Fruit fly (Drosophila melanogaster) whole organism, prepupa: Measurements from ENCODE around the gene Rassf.

Source experiments
- Blimp-1 ChIP-seq: fragments of 200-800 bp; sonication (Bioruptor generic); optimal IDR thresholded peaks from 3 replicates; lab custom pipeline; 2017; ENCODE audit warnings: missing biosample characterization, missing genetic modification characterization, mild to moderate bottlenecking, moderate library complexity, missing genetic modification reagents
- CG10669 ChIP-seq: fragments of 200-800 bp; sonication (Bioruptor generic); optimal IDR thresholded peaks from 3 replicates; lab custom pipeline; 2018; ENCODE audit warnings: missing biosample characterization, mild to moderate bottlenecking, missing genetic modification characterization, moderate library complexity
- CG11762 ChIP-seq: fragments of 200-800 bp; sonication (Bioruptor generic); optimal IDR thresholded peaks from 3 replicates; lab custom pipeline; 2016; ENCODE audit warnings: missing biosample characterization, missing genetic modification characterization; ENCODE audit not compliant: insufficient read depth
- CG11902 ChIP-seq: fragments of 200-800 bp; sonication (Bioruptor generic); optimal IDR thresholded peaks from 3 replicates; lab custom pipeline; 2016; ENCODE audit warnings: missing biosample characterization, missing genetic modification characterization
- CG15336 ChIP-seq: fragments of 200-800 bp; sonication (Bioruptor generic); IDR thresholded peaks from 2 replicates; pipeline ENCODE4 v1.3.6; 2022; ENCODE audit warnings: missing biosample characterization, missing genetic modification characterization
- CG16779 ChIP-seq: fragments of 200-800 bp; sonication (Bioruptor generic); optimal IDR thresholded peaks from 3 replicates; lab custom pipeline; 2017; ENCODE audit warnings: missing biosample characterization, mild to moderate bottlenecking, missing genetic modification characterization
- CG3032 ChIP-seq: fragments of 200-800 bp; optimal IDR thresholded peaks from 2 replicates; lab custom pipeline; 2019; ENCODE audit warnings: missing biosample characterization, mild to moderate bottlenecking, missing genetic modification characterization, moderate library complexity
- CG31627 ChIP-seq: fragments of 200-800 bp; sonication (Bioruptor generic); optimal IDR thresholded peaks from 3 replicates; lab custom pipeline; 2016; ENCODE audit warnings: missing biosample characterization, missing genetic modification characterization
- CG32006 ChIP-seq: fragments of 200-800 bp; sonication (Bioruptor generic); optimal IDR thresholded peaks from 3 replicates; lab custom pipeline; 2017; ENCODE audit warnings: missing biosample characterization, mild to moderate bottlenecking, missing genetic modification characterization
- CG34406 ChIP-seq: fragments of 200-800 bp; sonication (Bioruptor generic); optimal IDR thresholded peaks from 3 replicates; lab custom pipeline; 2016; ENCODE audit warnings: missing biosample characterization, missing genetic modification characterization
- CG3919 ChIP-seq: fragments of 200-800 bp; sonication (Bioruptor generic); optimal IDR thresholded peaks from 3 replicates; lab custom pipeline; 2016; ENCODE audit warnings: missing biosample characterization, missing genetic modification characterization
- CG4318 ChIP-seq: fragments of 200-800 bp; sonication (Bioruptor generic); optimal IDR thresholded peaks from 3 replicates; lab custom pipeline; 2017; ENCODE audit warnings: missing biosample characterization, mild to moderate bottlenecking, missing genetic modification characterization
- CG6808 ChIP-seq: fragments of 200-800 bp; sonication (Bioruptor generic); optimal IDR thresholded peaks from 3 replicates; lab custom pipeline; 2017; ENCODE audit warnings: missing biosample characterization, missing genetic modification characterization, mild to moderate bottlenecking, moderate library complexity, missing genetic modification reagents
- CG6854 ChIP-seq: fragments of 200-800 bp; sonication (Bioruptor generic); optimal IDR thresholded peaks from 2 replicates; lab custom pipeline; 2017; ENCODE audit warnings: missing biosample characterization, mild to moderate bottlenecking, missing genetic modification characterization
- CG8119 ChIP-seq: fragments of 200-800 bp; sonication (Bioruptor generic); IDR thresholded peaks from 3 replicates; pipeline ENCODE4 v1.3.6; 2022; ENCODE audit warnings: missing biosample characterization, missing genetic modification characterization
- CG8319 ChIP-seq: fragments of 200-800 bp; sonication (Bioruptor generic); optimal IDR thresholded peaks from 3 replicates; lab custom pipeline; 2016; ENCODE audit warnings: missing biosample characterization, missing genetic modification characterization
- CG9139 ChIP-seq: fragments of 200-800 bp; sonication (Bioruptor generic); optimal IDR thresholded peaks from 3 replicates; lab custom pipeline; 2017; ENCODE audit warnings: missing biosample characterization, mild to moderate bottlenecking, missing genetic modification characterization
- Eip75B ChIP-seq: fragments of 200-800 bp; sonication (Bioruptor generic); optimal IDR thresholded peaks from 3 replicates; lab custom pipeline; 2016; ENCODE audit warnings: missing biosample characterization, missing genetic modification characterization
- Eip78C ChIP-seq: fragments of 200-800 bp; sonication (Bioruptor generic); peaks from one replicate; lab custom pipeline; 2016; ENCODE audit warnings: missing biosample characterization, missing genetic modification characterization
- Ets21C ChIP-seq: fragments of 200-800 bp; sonication (Bioruptor generic); optimal IDR thresholded peaks from 3 replicates; lab custom pipeline; 2016; ENCODE audit warnings: missing biosample characterization, missing genetic modification characterization
- Ets96B ChIP-seq: fragments of 200-800 bp; optimal IDR thresholded peaks from 2 replicates; lab custom pipeline; 2019; ENCODE audit warnings: missing biosample characterization, mild to moderate bottlenecking, missing genetic modification characterization, moderate library complexity
- Gug ChIP-seq: fragments of 200-800 bp; sonication (Bioruptor generic); IDR thresholded peaks from 2 replicates; pipeline ENCODE4 v1.3.6; 2022; ENCODE audit warnings: missing biosample characterization, missing genetic modification characterization
- Hr38 ChIP-seq: sonication (Bioruptor generic); optimal IDR thresholded peaks from 2 replicates; lab custom pipeline; 2016; ENCODE audit warnings: missing biosample characterization, missing genetic modification characterization
- Hr4 ChIP-seq: fragments of 200-800 bp; sonication (Bioruptor generic); optimal IDR thresholded peaks from 3 replicates; lab custom pipeline; 2016; ENCODE audit warnings: missing biosample characterization, missing genetic modification characterization
- Lpt ChIP-seq: fragments of 200-800 bp; sonication (Bioruptor generic); optimal IDR thresholded peaks from 3 replicates; lab custom pipeline; 2016; ENCODE audit warnings: missing biosample characterization, missing genetic modification characterization
- Met ChIP-seq: fragments of 200-800 bp; sonication (Bioruptor generic); optimal IDR thresholded peaks from 3 replicates; lab custom pipeline; 2016; ENCODE audit warnings: missing biosample characterization, missing genetic modification characterization
- OdsH ChIP-seq: fragments of 200-800 bp; sonication (Bioruptor generic); optimal IDR thresholded peaks from 3 replicates; lab custom pipeline; 2016; ENCODE audit warnings: missing biosample characterization, missing genetic modification characterization
- Smox ChIP-seq: fragments of 200-800 bp; sonication (Bioruptor generic); optimal IDR thresholded peaks from 3 replicates; lab custom pipeline; 2016; ENCODE audit warnings: missing biosample characterization, missing genetic modification characterization
- Sox102F ChIP-seq: fragments of 200-800 bp; sonication (Bioruptor generic); optimal IDR thresholded peaks from 2 replicates; lab custom pipeline; 2016; ENCODE audit warnings: missing biosample characterization, mild to moderate bottlenecking, missing genetic modification characterization
- Sox14 ChIP-seq: fragments of 200-800 bp; sonication (Bioruptor generic); optimal IDR thresholded peaks from 3 replicates; lab custom pipeline; 2016; ENCODE audit warnings: missing biosample characterization, missing genetic modification characterization
- Sox15 ChIP-seq: fragments of 200-800 bp; sonication (Bioruptor generic); optimal IDR thresholded peaks from 3 replicates; lab custom pipeline; 2016; ENCODE audit warnings: missing biosample characterization, missing genetic modification characterization
- achi ChIP-seq: fragments of 200-800 bp; sonication (Bioruptor generic); optimal IDR thresholded peaks from 3 replicates; lab custom pipeline; 2016; ENCODE audit warnings: missing biosample characterization, missing genetic modification characterization
- acj6 ChIP-seq: fragments of 200-800 bp; sonication (Bioruptor generic); optimal IDR thresholded peaks from 3 replicates; lab custom pipeline; 2016; ENCODE audit warnings: missing biosample characterization, missing genetic modification characterization
- dsx ChIP-seq: fragments of 200-800 bp; optimal IDR thresholded peaks from 3 replicates; lab custom pipeline; 2019; ENCODE audit warnings: missing biosample characterization, mild to moderate bottlenecking, missing genetic modification characterization, moderate library complexity; ENCODE audit not compliant: poor library complexity, severe bottlenecking
- eg ChIP-seq: fragments of 200-800 bp; sonication (Bioruptor generic); IDR thresholded peaks from 3 replicates; pipeline ENCODE4 v1.3.6; 2022; ENCODE audit warnings: missing biosample characterization, missing genetic modification characterization
- fd59A ChIP-seq: fragments of 200-800 bp; sonication (Bioruptor generic); optimal IDR thresholded peaks from 2 replicates; lab custom pipeline; 2017; ENCODE audit warnings: missing biosample characterization, mild to moderate bottlenecking, missing genetic modification characterization, missing genetic modification reagents
- fd85E ChIP-seq: fragments of 200-800 bp; sonication (Bioruptor generic); optimal IDR thresholded peaks from 3 replicates; lab custom pipeline; 2016; ENCODE audit warnings: missing biosample characterization, missing genetic modification characterization
- fkh ChIP-seq: fragments of 200-800 bp; sonication (Bioruptor generic); optimal IDR thresholded peaks from 3 replicates; lab custom pipeline; 2017; ENCODE audit warnings: missing biosample characterization, mild to moderate bottlenecking, missing genetic modification characterization, moderate library complexity
- lz ChIP-seq: fragments of 200-800 bp; sonication (Bioruptor generic); optimal IDR thresholded peaks from 3 replicates; lab custom pipeline; 2016; ENCODE audit warnings: missing biosample characterization, missing genetic modification characterization
- net ChIP-seq: fragments of 200-800 bp; sonication (Bioruptor generic); optimal IDR thresholded peaks from 3 replicates; lab custom pipeline; 2016; ENCODE audit warnings: missing biosample characterization, missing genetic modification characterization
- salr ChIP-seq, 2 experiments: fragments of 200-800 bp; sonication (Bioruptor generic); optimal IDR thresholded peaks; 3 replicates each; lab custom pipeline; 2016 to 2018; ENCODE audit warnings: missing biosample characterization in 2 of 2, missing genetic modification characterization in 2 of 2, mild to moderate bottlenecking in 1 of 2
- ss ChIP-seq, 2 experiments: fragments of 200-800 bp; sonication (Bioruptor generic); optimal IDR thresholded peaks; 2 replicates in 1 of 2; 3 replicates in 1 of 2; lab custom pipeline; 2017 to 2018; ENCODE audit warnings: mild to moderate bottlenecking in 2 of 2, missing biosample characterization in 2 of 2, missing genetic modification characterization in 2 of 2, moderate library complexity in 1 of 2
- svp ChIP-seq: fragments of 200-800 bp; sonication (Bioruptor generic); peaks from one replicate; lab custom pipeline; 2016; ENCODE audit warnings: missing biosample characterization, missing genetic modification characterization
- topi ChIP-seq: fragments of 200-800 bp; sonication (Bioruptor generic); optimal IDR thresholded peaks from 3 replicates; lab custom pipeline; 2016; ENCODE audit warnings: missing biosample characterization, missing genetic modification characterization

Gene Rassf

dm6 chr3R:23120933-23121332 is 3.2 kb upstream of the Rassf start:
- TF ChIP-seq fkh (GFP tag; lab: Kevin White, UChicago), result peak; percentile 76
- TF ChIP-seq Sox14 (GFP tag; lab: Kevin White, UChicago), result no peak
- TF ChIP-seq Sox15, result no peak
- TF ChIP-seq Hr38 (GFP tag; lab: Kevin White, UChicago), result no peak
- no peak for TF ChIP-seq Eip75B
- TF ChIP-seq, all 60 proteins: peak for 1

- peak; percentile 72 for TF ChIP-seq fkh (GFP tag; lab: Kevin White, UChicago)
- no peak for TF ChIP-seq lz (GFP tag; lab: Kevin White, UChicago)
- TF ChIP-seq CG3032 (tag; lab: Kevin White, UChicago), result no peak
- TF ChIP-seq Eip78C (GFP tag; lab: Kevin White, UChicago), result peak; percentile 75
- TF ChIP-seq ss (GFP tag; optimal IDR thresholded peaks at IDR 0.05; lab: Kevin White, UChicago), result peak in 1 of 2 experiments; percentile 36
- peak; percentile 48 for TF ChIP-seq dsx (GFP tag; lab: Kevin White, UChicago)
- peak; percentile 6 for TF ChIP-seq fd59A (GFP tag; lab: Kevin White, UChicago)
- TF ChIP-seq Lpt (GFP tag; lab: Kevin White, UChicago), result no peak
- TF ChIP-seq Ets96B (tag; lab: Kevin White, UChicago), result no peak
- no peak for TF ChIP-seq CG8119 (GFP tag; lab: Robert Waterston, UW)
- no peak for TF ChIP-seq CG15336 (GFP tag; lab: Robert Waterston, UW)
- TF ChIP-seq Gug (GFP tag; lab: Robert Waterston, UW), result no peak
- TF ChIP-seq CG34406 (GFP tag; lab: Kevin White, UChicago), result peak; percentile 9
- peak; percentile 96 for TF ChIP-seq svp (GFP tag; lab: Kevin White, UChicago)
- TF ChIP-seq CG8319 (GFP tag; lab: Kevin White, UChicago), result no peak
- TF ChIP-seq CG10669 (GFP tag; lab: Kevin White, UChicago), result no peak
- TF ChIP-seq fd85E (GFP tag; lab: Kevin White, UChicago), result no peak
- no peak for TF ChIP-seq CG6808 (GFP tag; lab: Kevin White, UChicago)
- no peak for TF ChIP-seq CG9139 (GFP tag; lab: Kevin White, UChicago)
- no peak for TF ChIP-seq salr (GFP tag; optimal IDR thresholded peaks at IDR 0.05; lab: Kevin White, UChicago)
- no peak for TF ChIP-seq CG11762
- TF ChIP-seq CG6854 (GFP tag; lab: Kevin White, UChicago), result peak; percentile 32
- no peak for TF ChIP-seq CG11902 (GFP tag; lab: Kevin White, UChicago)
- no peak for TF ChIP-seq CG31627
These were observed 2.1 kb upstream of the Rassf start for dm6 chr3R:23119873-23120272.

dm6 chr3R:23112680-23113362 is 4.9 kb downstream of the Rassf start, which contains the start of gene Cow:
Gene Cow (minus strand): TSS chr3R:23112730.
- peak; percentile 70 for TF ChIP-seq svp (GFP tag; lab: Kevin White, UChicago)
- no peak for TF ChIP-seq fd59A (GFP tag; lab: Kevin White, UChicago)
- peak; percentile 56 for TF ChIP-seq CG32006 (GFP tag; lab: Kevin White, UChicago)
- peak; percentile 24 for TF ChIP-seq Smox (GFP tag; lab: Kevin White, UChicago)
- TF ChIP-seq Ets21C (GFP tag; lab: Kevin White, UChicago), result no peak
- TF ChIP-seq dsx (GFP tag; lab: Kevin White, UChicago), result peak; percentile 33
- TF ChIP-seq achi (GFP tag; lab: Kevin White, UChicago), result peak; percentile 43
- TF ChIP-seq OdsH, result peak; percentile 48
- no peak for TF ChIP-seq Hr38 (GFP tag; lab: Kevin White, UChicago)
- TF ChIP-seq net (GFP tag; lab: Kevin White, UChicago), result no peak
- peak; percentile 30 for TF ChIP-seq Sox102F
- TF ChIP-seq CG3032 (tag; lab: Kevin White, UChicago), result peak; percentile 46
- TF ChIP-seq CG15336 (GFP tag; lab: Robert Waterston, UW), result peak; percentile 36; the same call in 1 of the 2 replicates
- peak; percentile 59 for TF ChIP-seq Gug (GFP tag; lab: Robert Waterston, UW)
- TF ChIP-seq ss (GFP tag; optimal IDR thresholded peaks at IDR 0.05; lab: Kevin White, UChicago), result peak; percentile 2 to 3
- peak; percentile 46 for TF ChIP-seq topi
- no peak for TF ChIP-seq CG34406 (GFP tag; lab: Kevin White, UChicago)
- TF ChIP-seq CG4318 (GFP tag; lab: Kevin White, UChicago), result no peak
- peak; percentile 37 for TF ChIP-seq Met
- TF ChIP-seq Blimp-1 (GFP tag; lab: Kevin White, UChicago), result no peak
- no peak for TF ChIP-seq CG16779 (tag; lab: Kevin White, UChicago)
- TF ChIP-seq Eip75B, result peak; percentile 46
- TF ChIP-seq Hr4 (GFP tag; lab: Kevin White, UChicago), result peak; percentile 52
- TF ChIP-seq CG3919 (GFP tag; lab: Kevin White, UChicago), result peak; percentile 35
- peak; percentile 70 for TF ChIP-seq eg (GFP tag; lab: Robert Waterston, UW)
- TF ChIP-seq CG11762, result peak; percentile 2
- TF ChIP-seq fd85E (GFP tag; lab: Kevin White, UChicago), result no peak
- peak; percentile 33 for TF ChIP-seq acj6 (GFP tag; lab: Kevin White, UChicago)
- TF ChIP-seq CG6854 (GFP tag; lab: Kevin White, UChicago), result no peak
- TF ChIP-seq CG8119 (GFP tag; lab: Robert Waterston, UW), result peak; percentile 54; the same call in 2 of the 3 replicates
